Fruit fly (Drosophila melanogaster) whole organism, embryonic: Measurements from ENCODE around the gene Prx2.
A peak's percentile ranks its signal among the peaks of the same experiment; 100 is the strongest.

Experiments
- BtbVII ChIP-seq: fragments of 200-800 bp; sonication (Bioruptor generic); optimal IDR thresholded peaks from 3 replicates; lab custom pipeline; 2017; ENCODE audit warnings: missing biosample characterization, mild to moderate bottlenecking, missing genetic modification characterization
- CG10274 ChIP-seq: fragments of 200-800 bp; sonication (Bioruptor generic); optimal IDR thresholded peaks from 3 replicates; lab custom pipeline; 2017; ENCODE audit warnings: missing biosample characterization, mild to moderate bottlenecking, missing genetic modification characterization
- CG10366 ChIP-seq: fragments of 200-800 bp; sonication (Bioruptor generic); IDR thresholded peaks from 2 replicates; pipeline ENCODE4 v1.3.6; 2022; ENCODE audit warnings: missing biosample characterization, missing genetic modification characterization
- CG12744 ChIP-seq: fragments of 200-800 bp; sonication (Bioruptor generic); optimal IDR thresholded peaks from 2 replicates; lab custom pipeline; 2016; ENCODE audit warnings: missing biosample characterization, missing genetic modification characterization
- CG13624 ChIP-seq: fragments of 200-800 bp; sonication (Bioruptor generic); optimal IDR thresholded peaks from 2 replicates; lab custom pipeline; 2016; ENCODE audit warnings: missing biosample characterization, missing genetic modification characterization
- CG13775 ChIP-seq: fragments of 200-800 bp; sonication (Bioruptor generic); optimal IDR thresholded peaks from 3 replicates; lab custom pipeline; 2017; ENCODE audit warnings: missing biosample characterization, mild to moderate bottlenecking, missing genetic modification characterization
- CG14014 ChIP-seq: fragments of 200-800 bp; sonication (Bioruptor generic); IDR thresholded peaks from 2 replicates; pipeline ENCODE4 v1.3.6; 2022; ENCODE audit warnings: missing biosample characterization, missing genetic modification characterization
- CG15269 ChIP-seq: fragments of 200-800 bp; sonication (Bioruptor generic); optimal IDR thresholded peaks from 2 replicates; lab custom pipeline; 2018; ENCODE audit warnings: missing biosample characterization, mild to moderate bottlenecking, missing genetic modification characterization, moderate library complexity
- CG16863 ChIP-seq: fragments of 200-800 bp; sonication (Bioruptor generic); optimal IDR thresholded peaks from 3 replicates; lab custom pipeline; 2016; ENCODE audit warnings: missing biosample characterization, missing genetic modification characterization
- CG17612 ChIP-seq: fragments of 200-800 bp; sonication (Bioruptor generic); IDR thresholded peaks from 2 replicates; pipeline ENCODE4 v1.3.6; 2022; ENCODE audit warnings: missing biosample characterization, missing genetic modification characterization
- CG1792 ChIP-seq: fragments of 200-800 bp; sonication (Bioruptor generic); optimal IDR thresholded peaks from 2 replicates; lab custom pipeline; 2016; ENCODE audit warnings: missing biosample characterization, missing genetic modification characterization
- CG1832 ChIP-seq: fragments of 200-800 bp; sonication (Bioruptor generic); optimal IDR thresholded peaks from 2 replicates; lab custom pipeline; 2017; ENCODE audit warnings: missing biosample characterization, mild to moderate bottlenecking, missing genetic modification characterization, inconsistent platforms
- CG2116 ChIP-seq: fragments of 200-800 bp; sonication (Bioruptor generic); optimal IDR thresholded peaks from 3 replicates; lab custom pipeline; 2018; ENCODE audit warnings: missing biosample characterization, mild to moderate bottlenecking, missing genetic modification characterization
- CG32772 ChIP-seq: fragments of 200-800 bp; sonication (Bioruptor generic); IDR thresholded peaks from 2 replicates; pipeline ENCODE4 v1.3.6; 2022; ENCODE audit warnings: missing biosample characterization, missing genetic modification characterization
- CG3407 ChIP-seq: fragments of 200-800 bp; sonication (Bioruptor generic); optimal IDR thresholded peaks from 2 replicates; lab custom pipeline; 2018; ENCODE audit warnings: missing biosample characterization, mild to moderate bottlenecking, missing genetic modification characterization
- CG4707 ChIP-seq: fragments of 200-800 bp; sonication (Bioruptor generic); optimal IDR thresholded peaks from 2 replicates; lab custom pipeline; 2018; ENCODE audit warnings: missing biosample characterization, mild to moderate bottlenecking, missing genetic modification characterization, moderate library complexity
- CG4854 ChIP-seq: fragments of 200-800 bp; sonication (Bioruptor generic); optimal IDR thresholded peaks from 2 replicates; lab custom pipeline; 2016; ENCODE audit warnings: missing biosample characterization, missing genetic modification characterization, inconsistent platforms
- CG5180 ChIP-seq: fragments of 200-800 bp; sonication (Bioruptor generic); optimal IDR thresholded peaks from 3 replicates; lab custom pipeline; 2017; ENCODE audit warnings: missing biosample characterization, missing genetic modification characterization, mild to moderate bottlenecking, moderate library complexity, missing genetic modification reagents
- CG6272 ChIP-seq: fragments of 200-800 bp; sonication (Bioruptor generic); IDR thresholded peaks from 2 replicates; pipeline ENCODE4 v1.3.6; 2022; ENCODE audit warnings: missing biosample characterization, missing genetic modification characterization
- CG6654 ChIP-seq: fragments of 200-800 bp; sonication (Bioruptor generic); optimal IDR thresholded peaks from 2 replicates; lab custom pipeline; 2017; ENCODE audit warnings: missing biosample characterization, mild to moderate bottlenecking, missing genetic modification characterization
- CG6765 ChIP-seq: fragments of 200-800 bp; sonication (Bioruptor generic); optimal IDR thresholded peaks from 3 replicates; lab custom pipeline; 2017; ENCODE audit warnings: missing biosample characterization, mild to moderate bottlenecking, missing genetic modification characterization
- CG9215 ChIP-seq: fragments of 200-800 bp; sonication (Bioruptor generic); IDR thresholded peaks from 2 replicates; pipeline ENCODE4 v1.3.6; 2022; ENCODE audit warnings: missing biosample characterization, missing genetic modification characterization
- CG9609 ChIP-seq: fragments of 200-800 bp; sonication (Bioruptor generic); optimal IDR thresholded peaks from 3 replicates; lab custom pipeline; 2016; ENCODE audit warnings: missing biosample characterization, missing genetic modification characterization
- CG9797 ChIP-seq: fragments of 200-800 bp; sonication (Bioruptor generic); optimal IDR thresholded peaks from 3 replicates; lab custom pipeline; 2018; ENCODE audit warnings: missing biosample characterization, mild to moderate bottlenecking, missing genetic modification characterization
- CG9876 ChIP-seq: fragments of 200-800 bp; sonication (Bioruptor generic); optimal IDR thresholded peaks from 2 replicates; lab custom pipeline; 2016; ENCODE audit warnings: missing biosample characterization, missing genetic modification characterization
- CrebB ChIP-seq: fragments of 200-800 bp; sonication (Bioruptor generic); optimal IDR thresholded peaks from 3 replicates; lab custom pipeline; 2018; ENCODE audit warnings: missing biosample characterization, mild to moderate bottlenecking, missing genetic modification characterization
- Gsc ChIP-seq: fragments of 200-800 bp; sonication (Bioruptor generic); IDR thresholded peaks from 2 replicates; pipeline ENCODE4 v1.3.6; 2022; ENCODE audit warnings: missing biosample characterization, missing genetic modification characterization
- HLH3B ChIP-seq: fragments of 200-800 bp; sonication (Bioruptor generic); IDR thresholded peaks from 2 replicates; pipeline ENCODE4 v1.3.6; 2022; ENCODE audit warnings: missing biosample characterization, missing genetic modification characterization
- HLH4C ChIP-seq: fragments of 200-800 bp; sonication (Bioruptor generic); IDR thresholded peaks from 3 replicates; pipeline ENCODE4 v1.3.6; 2022; ENCODE audit warnings: missing biosample characterization, missing genetic modification characterization; ENCODE audit not compliant: partially characterized antibody
- Lpt ChIP-seq: fragments of >200 bp; optimal IDR thresholded peaks from 2 replicates; lab custom pipeline; 2018; ENCODE audit warnings: missing biosample characterization, missing genetic modification characterization
- Nf-YC ChIP-seq: fragments of 200-800 bp; optimal IDR thresholded peaks from 3 replicates; lab custom pipeline; 2019; ENCODE audit warnings: missing biosample characterization, mild to moderate bottlenecking, missing genetic modification characterization, moderate library complexity
- Opbp ChIP-seq: fragments of 200-800 bp; sonication (Bioruptor generic); IDR thresholded peaks from 3 replicates; pipeline ENCODE4 v1.3.6; 2022; ENCODE audit warnings: missing biosample characterization, missing genetic modification characterization; ENCODE audit not compliant: partially characterized antibody
- bcd ChIP-seq: fragments of 200-800 bp; sonication (Bioruptor generic); optimal IDR thresholded peaks from 2 replicates; lab custom pipeline; 2017; ENCODE audit warnings: missing biosample characterization, mild to moderate bottlenecking, missing genetic modification characterization
- crc ChIP-seq: fragments of 200-800 bp; sonication (Bioruptor generic); optimal IDR thresholded peaks from 2 replicates; lab custom pipeline; 2016; ENCODE audit warnings: missing biosample characterization, missing genetic modification characterization
- crp ChIP-seq, 2 experiments: fragments of 200-800 bp; sonication (Bioruptor generic); optimal IDR thresholded peaks; 2 replicates in 1 of 2; 3 replicates in 1 of 2; lab custom pipeline; 2017; ENCODE audit warnings: missing biosample characterization in 2 of 2, missing genetic modification characterization in 2 of 2, mild to moderate bottlenecking in 1 of 2, moderate library complexity in 1 of 2
- ems ChIP-seq: fragments of 200-800 bp; sonication (Bioruptor generic); optimal IDR thresholded peaks from 3 replicates; lab custom pipeline; 2016; ENCODE audit warnings: missing biosample characterization, missing genetic modification characterization
- ftz-f1 ChIP-seq: fragments of 200-800 bp; sonication (Bioruptor generic); optimal IDR thresholded peaks from 2 replicates; lab custom pipeline; 2016; ENCODE audit warnings: missing biosample characterization, missing genetic modification characterization
- gce ChIP-seq: fragments of 200-800 bp; sonication (Bioruptor generic); IDR thresholded peaks from 3 replicates; pipeline ENCODE4 v1.3.6; 2022; ENCODE audit warnings: missing biosample characterization, missing genetic modification characterization
- gro ChIP-seq: fragments of 200-800 bp; sonication (Bioruptor generic); optimal IDR thresholded peaks from 2 replicates; lab custom pipeline; 2016; ENCODE audit warnings: missing biosample characterization, missing genetic modification characterization
- jigr1 ChIP-seq: fragments of 200-800 bp; sonication (Bioruptor generic); IDR thresholded peaks from 3 replicates; pipeline ENCODE4 v1.3.6; 2022; ENCODE audit warnings: missing biosample characterization, missing genetic modification characterization
- jumu ChIP-seq: fragments of 200-800 bp; sonication (Bioruptor generic); optimal IDR thresholded peaks from 3 replicates; lab custom pipeline; 2016; ENCODE audit warnings: missing biosample characterization, missing genetic modification characterization
- ken ChIP-seq: fragments of 200-800 bp; sonication (Bioruptor generic); IDR thresholded peaks from 3 replicates; pipeline ENCODE4 v1.3.6; 2022; ENCODE audit warnings: missing biosample characterization, missing genetic modification characterization
- lola ChIP-seq, 3 experiments: fragments of >200 bp in 2 of 3; fragments of 200-800 bp in 1 of 3; sonication (Bioruptor generic) in 1 of 3; optimal IDR thresholded peaks; 2 replicates each; lab custom pipeline; 2017 to 2019; ENCODE audit warnings: missing biosample characterization in 3 of 3, missing genetic modification characterization in 3 of 3, mild to moderate bottlenecking in 1 of 3, moderate library complexity in 1 of 3
- nom ChIP-seq: fragments of 200-800 bp; sonication (Bioruptor generic); optimal IDR thresholded peaks from 2 replicates; lab custom pipeline; 2017; ENCODE audit warnings: missing biosample characterization, missing genetic modification characterization, mild to moderate bottlenecking, moderate library complexity, missing genetic modification reagents
- pho ChIP-seq: fragments of 200-800 bp; sonication (Bioruptor generic); optimal IDR thresholded peaks from 2 replicates; lab custom pipeline; 2016; ENCODE audit warnings: missing biosample characterization, missing genetic modification characterization
- pzg ChIP-seq: fragments of 200-800 bp; sonication (Bioruptor generic); optimal IDR thresholded peaks from 3 replicates; lab custom pipeline; 2018; ENCODE audit warnings: missing biosample characterization, mild to moderate bottlenecking, missing genetic modification characterization, moderate library complexity
- run ChIP-seq: fragments of 200-800 bp; sonication (Bioruptor generic); optimal IDR thresholded peaks from 3 replicates; lab custom pipeline; 2018; ENCODE audit warnings: missing biosample characterization, mild to moderate bottlenecking, missing genetic modification characterization
- schlank ChIP-seq: fragments of 200-800 bp; sonication (Bioruptor generic); optimal IDR thresholded peaks from 2 replicates; lab custom pipeline; 2018; ENCODE audit warnings: missing biosample characterization, mild to moderate bottlenecking, missing genetic modification characterization
- tio ChIP-seq: fragments of 200-800 bp; sonication (Bioruptor generic); optimal IDR thresholded peaks from 2 replicates; lab custom pipeline; 2017; ENCODE audit warnings: missing biosample characterization, missing genetic modification characterization, inconsistent platforms
- unpg ChIP-seq: fragments of 200-800 bp; sonication (Bioruptor generic); optimal IDR thresholded peaks from 3 replicates; lab custom pipeline; 2018; ENCODE audit warnings: missing biosample characterization, mild to moderate bottlenecking, missing genetic modification characterization, moderate library complexity
- z ChIP-seq: fragments of 200-800 bp; sonication (Bioruptor generic); IDR thresholded peaks from 3 replicates; pipeline ENCODE4 v1.3.6; 2022; ENCODE audit warnings: missing biosample characterization, missing genetic modification characterization

The Prx2 gene

dm6 chrX:13323114-13323513 is 6.5 kb upstream of the Prx2 start (continued):
- TF ChIP-seq tio (GFP tag; lab: Kevin White, UChicago) (peak; percentile 81), CG9215 (peak; percentile 62), unpg (GFP tag; lab: Kevin White, UChicago) (peak; percentile 57), ftz-f1 (GFP tag; lab: Kevin White, UChicago) (no peak), CG17612 (GFP tag; lab: Robert Waterston, UW) (no peak), HLH4C (GFP tag; lab: Robert Waterston, UW) (no peak), CG13624 (GFP tag; lab: Kevin White, UChicago) (peak; percentile 57), Nf-YC (tag; lab: Kevin White, UChicago) (peak; percentile 15), CG6654 (no peak), nom (no peak), CG4707 (GFP tag; lab: Kevin White, UChicago) (no peak), CG3407 (peak; percentile 19), CG10274 (GFP tag; lab: Kevin White, UChicago) (no peak), gce (GFP tag; lab: Robert Waterston, UW) (no peak), CG9609 (GFP tag; lab: Kevin White, UChicago) (peak; percentile 47), CG32772 (GFP tag; lab: Robert Waterston, UW) (peak; percentile 49), crp (GFP tag; optimal IDR thresholded peaks at IDR 0.05; lab: Kevin White, UChicago) (no peak), CG4854 (GFP tag; lab: Kevin White, UChicago) (peak; percentile 37), Lpt (GFP tag; lab: Kevin White, UChicago) (no peak), HLH3B (GFP tag; lab: Robert Waterston, UW) (no peak), pzg (GFP tag; lab: Kevin White, UChicago) (no peak), CG6272 (GFP tag; lab: Robert Waterston, UW) (no peak), CrebB (tag; lab: Kevin White, UChicago) (no peak), pho (GFP tag; lab: Kevin White, UChicago) (peak; percentile 75), CG9876 (no peak), crc (GFP tag; lab: Kevin White, UChicago) (peak; percentile 20), CG2116 (GFP tag; lab: Kevin White, UChicago) (peak; percentile 26), CG13775 (GFP tag; lab: Kevin White, UChicago) (peak; percentile 66), run (tag; lab: Kevin White, UChicago) (peak; percentile 34), Opbp (no peak), BtbVII (peak; percentile 56), ken (GFP tag; lab: Robert Waterston, UW) (no peak; the same call in 2 of the 3 replicates), gro (GFP tag; lab: Kevin White, UChicago) (no peak), CG5180 (GFP tag; lab: Kevin White, UChicago) (no peak), CG10366 (GFP tag; lab: Robert Waterston, UW) (peak; percentile 45; the same call in 1 of the 2 replicates), CG16863 (GFP tag; lab: Kevin White, UChicago) (peak; percentile 63), jumu (GFP tag; lab: Kevin White, UChicago) (peak; percentile 21), CG6765 (no peak), lola (GFP tag; optimal IDR thresholded peaks at IDR 0.05; lab: Kevin White, UChicago) (peak in 1 of 3 experiments; percentile 20), schlank (tag; lab: Kevin White, UChicago) (no peak), ems (GFP tag; lab: Kevin White, UChicago) (peak; percentile 75), CG15269 (tag; lab: Kevin White, UChicago) (peak; percentile 71), bcd (GFP tag; lab: Kevin White, UChicago) (peak; percentile 56), CG1832 (no peak), CG14014 (GFP tag; lab: Robert Waterston, UW) (0 out of 2 replicates have a peak, but pooled peaks have one; percentile 32), CG9797 (GFP tag; lab: Kevin White, UChicago) (no peak), CG12744 (peak; percentile 54), CG1792 (GFP tag; lab: Kevin White, UChicago) (peak; percentile 62), z (GFP tag; lab: Robert Waterston, UW) (no peak), jigr1 (GFP tag; lab: Robert Waterston, UW) (no peak; the same call in 2 of the 3 replicates), Gsc (no peak)
